Fruit fly (Drosophila melanogaster) whole organism, embryonic: ENCODE data around the gene CG2256.

Source experiments
- Bdp1 ChIP-seq: fragments of 200-800 bp; sonication (Bioruptor generic); optimal IDR thresholded peaks from 3 replicates; lab custom pipeline; 2016; ENCODE audit warnings: missing biosample characterization, missing genetic modification characterization
- CG10147 ChIP-seq: fragments of 200-800 bp; sonication (Bioruptor generic); optimal IDR thresholded peaks from 2 replicates; lab custom pipeline; 2019; ENCODE audit warnings: missing biosample characterization, mild to moderate bottlenecking, missing genetic modification characterization, moderate library complexity
- CG10654 ChIP-seq: fragments of 200-800 bp; sonication (Bioruptor generic); optimal IDR thresholded peaks from 2 replicates; lab custom pipeline; 2016; ENCODE audit warnings: missing biosample characterization, missing genetic modification characterization
- CG11247 ChIP-seq: fragments of 200-800 bp; sonication (Bioruptor generic); IDR thresholded peaks from 2 replicates; pipeline ENCODE4 v1.3.6; 2022; ENCODE audit warnings: missing biosample characterization, missing genetic modification characterization
- CG12744 ChIP-seq: fragments of 200-800 bp; sonication (Bioruptor generic); optimal IDR thresholded peaks from 2 replicates; lab custom pipeline; 2016; ENCODE audit warnings: missing biosample characterization, missing genetic modification characterization
- CG12942 ChIP-seq: fragments of 200-800 bp; sonication (Bioruptor generic); optimal IDR thresholded peaks from 3 replicates; lab custom pipeline; 2016; ENCODE audit warnings: missing biosample characterization, missing genetic modification characterization
- CG14710 ChIP-seq: fragments of 200-800 bp; sonication (Bioruptor generic); optimal IDR thresholded peaks from 3 replicates; lab custom pipeline; 2019; ENCODE audit warnings: missing biosample characterization, mild to moderate bottlenecking, missing genetic modification characterization, moderate library complexity
- CG17328 ChIP-seq: fragments of 200-800 bp; sonication (Bioruptor generic); IDR thresholded peaks from 2 replicates; pipeline ENCODE4 v1.3.6; 2022; ENCODE audit warnings: missing biosample characterization, missing genetic modification characterization
- CG31441 ChIP-seq: fragments of 200-800 bp; sonication (Bioruptor generic); IDR thresholded peaks from 2 replicates; pipeline ENCODE4 v1.3.6; 2022; ENCODE audit warnings: missing biosample characterization, missing genetic modification characterization
- CG3281 ChIP-seq: fragments of 200-800 bp; sonication (Bioruptor generic); optimal IDR thresholded peaks from 3 replicates; lab custom pipeline; 2017; ENCODE audit warnings: missing biosample characterization, mild to moderate bottlenecking, missing genetic modification characterization
- CG4617 ChIP-seq: fragments of 200-800 bp; sonication (Bioruptor generic); optimal IDR thresholded peaks from 3 replicates; lab custom pipeline; 2016; ENCODE audit warnings: missing biosample characterization, missing genetic modification characterization, borderline replicate concordance
- CG4707 ChIP-seq: fragments of 200-800 bp; sonication (Bioruptor generic); optimal IDR thresholded peaks from 2 replicates; lab custom pipeline; 2018; ENCODE audit warnings: missing biosample characterization, mild to moderate bottlenecking, missing genetic modification characterization, moderate library complexity
- CG4820 ChIP-seq: fragments of 200-800 bp; sonication (Bioruptor generic); optimal IDR thresholded peaks from 3 replicates; lab custom pipeline; 2016; ENCODE audit warnings: missing biosample characterization, missing genetic modification characterization
- CG6689 ChIP-seq: fragments of 200-800 bp; sonication (Bioruptor generic); IDR thresholded peaks from 2 replicates; pipeline ENCODE4 v1.3.6; 2022; ENCODE audit warnings: missing biosample characterization, missing genetic modification characterization
- CG7928 ChIP-seq: fragments of 200-800 bp; sonication (Bioruptor generic); optimal IDR thresholded peaks from 2 replicates; lab custom pipeline; 2017; ENCODE audit warnings: missing biosample characterization, mild to moderate bottlenecking, missing genetic modification characterization
- Chrac-16 ChIP-seq: fragments of 200-800 bp; sonication (Bioruptor generic); optimal IDR thresholded peaks from 3 replicates; lab custom pipeline; 2016; ENCODE audit warnings: missing biosample characterization, missing genetic modification characterization
- D19B ChIP-seq: fragments of 200-800 bp; sonication (Bioruptor generic); optimal IDR thresholded peaks from 2 replicates; lab custom pipeline; 2017; ENCODE audit warnings: missing biosample characterization, mild to moderate bottlenecking, missing genetic modification characterization
- Doc3 ChIP-seq: fragments of 200-800 bp; sonication (Bioruptor generic); IDR thresholded peaks from 3 replicates; pipeline ENCODE4 v1.3.6; 2022; ENCODE audit warnings: missing biosample characterization, missing genetic modification characterization; ENCODE audit not compliant: partially characterized antibody
- Ets65A ChIP-seq: fragments of 200-800 bp; sonication (Bioruptor generic); peaks from one replicate; lab custom pipeline; 2016; ENCODE audit warnings: missing biosample characterization, missing genetic modification characterization
- H2.0 ChIP-seq: fragments of 200-800 bp; sonication (Bioruptor generic); IDR thresholded peaks from 2 replicates; pipeline ENCODE4 v1.3.6; 2022; ENCODE audit warnings: missing biosample characterization, missing genetic modification characterization
- HmgZ ChIP-seq: fragments of 200-800 bp; sonication (Bioruptor generic); optimal IDR thresholded peaks from 2 replicates; lab custom pipeline; 2018; ENCODE audit warnings: missing biosample characterization, mild to moderate bottlenecking, missing genetic modification characterization
- Hr3 ChIP-seq: fragments of 200-800 bp; sonication (Bioruptor generic); optimal IDR thresholded peaks from 3 replicates; lab custom pipeline; 2016; ENCODE audit warnings: missing biosample characterization, missing genetic modification characterization
- MTF-1 ChIP-seq: fragments of 200-800 bp; sonication (Bioruptor generic); optimal IDR thresholded peaks from 2 replicates; lab custom pipeline; 2018; ENCODE audit warnings: missing biosample characterization, mild to moderate bottlenecking, missing genetic modification characterization, borderline replicate concordance
- Mad ChIP-seq: fragments of 200-800 bp; sonication (Bioruptor generic); optimal IDR thresholded peaks from 2 replicates; lab custom pipeline; 2016; ENCODE audit warnings: missing biosample characterization, missing genetic modification characterization
- Nf-YA ChIP-seq: fragments of 200-800 bp; sonication (Bioruptor generic); IDR thresholded peaks from 2 replicates; pipeline ENCODE4 v1.3.6; 2022; ENCODE audit warnings: missing biosample characterization, missing genetic modification characterization
- Pdp1 ChIP-seq, 2 experiments: fragments of 200-800 bp; sonication (Bioruptor generic); optimal IDR thresholded peaks; 3 replicates each; lab custom pipeline; 2016; ENCODE audit warnings: missing biosample characterization in 2 of 2, missing genetic modification characterization in 2 of 2, mild to moderate bottlenecking in 1 of 2, moderate library complexity in 1 of 2
- Sox100B ChIP-seq: fragments of 200-800 bp; sonication (Bioruptor generic); optimal IDR thresholded peaks from 3 replicates; lab custom pipeline; 2018; ENCODE audit warnings: missing biosample characterization, mild to moderate bottlenecking, missing genetic modification characterization
- Tbp ChIP-seq: fragments of >200 bp; optimal IDR thresholded peaks from 2 replicates; lab custom pipeline; 2018; ENCODE audit warnings: missing biosample characterization, missing genetic modification characterization
- bab2 ChIP-seq: fragments of 200-800 bp; sonication (Bioruptor generic); optimal IDR thresholded peaks from 2 replicates; lab custom pipeline; 2016; ENCODE audit warnings: missing biosample characterization, missing genetic modification characterization
- bsh ChIP-seq, 2 experiments: fragments of 200-800 bp; sonication (Bioruptor generic); optimal IDR thresholded peaks; 2 replicates each; lab custom pipeline; 2017 to 2018; ENCODE audit warnings: mild to moderate bottlenecking in 2 of 2, missing biosample characterization in 2 of 2, missing genetic modification characterization in 2 of 2, moderate library complexity in 1 of 2
- btn ChIP-seq: fragments of 200-800 bp; sonication (Bioruptor generic); optimal IDR thresholded peaks from 2 replicates; lab custom pipeline; 2016; ENCODE audit warnings: missing biosample characterization, missing genetic modification characterization
- disco-r ChIP-seq: fragments of 200-800 bp; sonication (Bioruptor generic); optimal IDR thresholded peaks from 2 replicates; lab custom pipeline; 2016; ENCODE audit warnings: missing biosample characterization, missing genetic modification characterization
- dmrt99B ChIP-seq: fragments of 200-800 bp; sonication (Bioruptor generic); optimal IDR thresholded peaks from 2 replicates; lab custom pipeline; 2018; ENCODE audit warnings: missing biosample characterization, mild to moderate bottlenecking, missing genetic modification characterization, moderate library complexity
- ewg ChIP-seq: fragments of 200-800 bp; sonication (Bioruptor generic); optimal IDR thresholded peaks from 3 replicates; lab custom pipeline; 2017; ENCODE audit warnings: mild to moderate bottlenecking, missing biosample characterization, missing genetic modification reagents, missing genetic modification characterization
- fu2 ChIP-seq: fragments of 200-800 bp; sonication (Bioruptor generic); optimal IDR thresholded peaks from 2 replicates; lab custom pipeline; 2016; ENCODE audit warnings: missing biosample characterization, missing genetic modification characterization
- luna ChIP-seq: fragments of 200-800 bp; sonication (Bioruptor generic); optimal IDR thresholded peaks from 2 replicates; lab custom pipeline; 2016; ENCODE audit warnings: missing biosample characterization, missing genetic modification characterization
- mld ChIP-seq: fragments of 200-800 bp; sonication (Bioruptor generic); IDR thresholded peaks from 3 replicates; pipeline ENCODE4 v1.3.6; 2022; ENCODE audit warnings: missing biosample characterization, missing genetic modification characterization; ENCODE audit not compliant: partially characterized antibody
- pan ChIP-seq, 4 experiments: fragments of >200 bp in 3 of 4; fragments of 200-800 bp in 1 of 4; sonication (Bioruptor generic) in 1 of 4; optimal IDR thresholded peaks in 3 of 4; IDR thresholded peaks in 1 of 4; 2 replicates each; pipeline versions ENCODE4 v1.3.6 to Lab custom; 2017 to 2022; ENCODE audit warnings: missing biosample characterization in 2 of 4, missing genetic modification characterization in 2 of 4, mixed read lengths in 1 of 4
- pho ChIP-seq: fragments of 200-800 bp; sonication (Bioruptor generic); optimal IDR thresholded peaks from 2 replicates; lab custom pipeline; 2016; ENCODE audit warnings: missing biosample characterization, missing genetic modification characterization
- sc ChIP-seq, 3 experiments: fragments of >200 bp in 2 of 3; fragments of 200-800 bp in 1 of 3; sonication (Bioruptor generic) in 1 of 3; optimal IDR thresholded peaks; 2 replicates in 2 of 3; 3 replicates in 1 of 3; lab custom pipeline; 2017; ENCODE audit warnings: mild to moderate bottlenecking in 1 of 3, missing biosample characterization in 1 of 3, missing genetic modification characterization in 1 of 3, missing genetic modification reagents in 1 of 3
- shn ChIP-seq: fragments of 200-800 bp; sonication (Bioruptor generic); optimal IDR thresholded peaks from 3 replicates; lab custom pipeline; 2016; ENCODE audit warnings: missing biosample characterization, missing genetic modification characterization
- slp2 ChIP-seq: fragments of 200-800 bp; sonication (Bioruptor generic); optimal IDR thresholded peaks from 2 replicates; lab custom pipeline; 2016; ENCODE audit warnings: missing biosample characterization, missing genetic modification characterization
- so ChIP-seq: fragments of 200-800 bp; sonication (Bioruptor generic); IDR thresholded peaks from 3 replicates; pipeline ENCODE4 v1.3.6; 2022; ENCODE audit warnings: missing biosample characterization, missing genetic modification characterization
- sug ChIP-seq: fragments of 200-800 bp; optimal IDR thresholded peaks from 2 replicates; lab custom pipeline; 2019; ENCODE audit warnings: missing biosample characterization, mild to moderate bottlenecking, missing genetic modification characterization, moderate library complexity
- tgo ChIP-seq: fragments of 200-800 bp; sonication (Bioruptor generic); IDR thresholded peaks from 3 replicates; pipeline ENCODE4 v1.3.6; 2022; ENCODE audit warnings: missing biosample characterization, missing genetic modification characterization
- tio ChIP-seq: fragments of 200-800 bp; sonication (Bioruptor generic); optimal IDR thresholded peaks from 2 replicates; lab custom pipeline; 2017; ENCODE audit warnings: missing biosample characterization, missing genetic modification characterization, inconsistent platforms
- tx ChIP-seq: fragments of 200-800 bp; sonication (Bioruptor generic); optimal IDR thresholded peaks from 2 replicates; lab custom pipeline; 2016; ENCODE audit warnings: missing biosample characterization, missing genetic modification characterization
- usp ChIP-seq: fragments of >200 bp; optimal IDR thresholded peaks from 2 replicates; lab custom pipeline; 2017; ENCODE audit warnings: missing biosample characterization, missing genetic modification characterization
- zen ChIP-seq: fragments of 200-800 bp; sonication (Bioruptor generic); optimal IDR thresholded peaks from 3 replicates; lab custom pipeline; 2018; ENCODE audit warnings: missing biosample characterization, mild to moderate bottlenecking, missing genetic modification characterization, moderate library complexity
- zen2 ChIP-seq: fragments of 200-800 bp; sonication (Bioruptor generic); IDR thresholded peaks from 3 replicates; pipeline ENCODE4 v1.3.6; 2022; ENCODE audit warnings: missing biosample characterization, missing genetic modification characterization; ENCODE audit not compliant: partially characterized antibody

The CG2256 gene

DNA sequence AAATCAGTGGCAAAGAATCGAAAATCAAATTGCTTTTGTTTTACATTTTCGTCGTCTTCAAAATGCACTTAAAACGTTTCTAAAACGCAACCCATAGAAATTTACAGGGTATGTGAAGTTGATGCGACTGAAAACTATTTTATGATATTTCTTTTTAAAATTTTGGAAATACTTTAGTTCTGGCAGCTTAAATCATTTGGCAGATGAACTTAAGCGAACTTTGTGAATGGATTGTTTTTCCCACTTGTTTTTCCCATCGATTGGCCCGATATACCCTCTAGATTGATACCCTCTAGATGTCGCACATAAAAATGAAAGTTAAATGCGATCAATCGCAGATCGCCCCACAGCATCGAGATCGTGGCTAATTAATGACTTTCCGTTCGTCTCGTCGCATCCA, 39.1 kb upstream of the CG2256 start (continued):
- TF ChIP-seq so (GFP tag; lab: Robert Waterston, UW) = no peak
- TF ChIP-seq usp (GFP tag; lab: Kevin White, UChicago) = no peak
- no peak for TF ChIP-seq pan (optimal IDR thresholded peaks at IDR 0.05; lab: Kevin White, UChicago)
- peak in 1 of 2 experiments; percentile 58 for TF ChIP-seq pan (GFP tag; optimal IDR thresholded peaks at IDR 0.05 in 1 of 2, IDR thresholded peaks at IDR 0.05 in 1 of 2)
- TF ChIP-seq pho (GFP tag; lab: Kevin White, UChicago) = no peak
- TF ChIP-seq tgo = peak; percentile 45; the same call in 1 of the 3 replicates
- TF ChIP-seq CG3281 = no peak
- TF ChIP-seq Doc3 (GFP tag; lab: Robert Waterston, UW) = no peak
- TF ChIP-seq Bdp1 (GFP tag; lab: Kevin White, UChicago) = no peak
- no peak for TF ChIP-seq mld
- no peak for TF ChIP-seq CG12744 (GFP tag; lab: Kevin White, UChicago)
- TF ChIP-seq Chrac-16 (GFP tag; lab: Kevin White, UChicago) = peak; percentile 45
- peak; percentile 81 for TF ChIP-seq CG17328 (GFP tag; lab: Robert Waterston, UW)
- peak; percentile 57 for TF ChIP-seq Sox100B
- peak; percentile 78 for TF ChIP-seq dmrt99B (tag; lab: Kevin White, UChicago)
- TF ChIP-seq btn = peak; percentile 27
- peak; percentile 67 for TF ChIP-seq ewg (GFP tag; lab: Kevin White, UChicago)
- TF ChIP-seq zen = peak; percentile 56
- no peak for TF ChIP-seq Mad (GFP tag; lab: Kevin White, UChicago)
- TF ChIP-seq Nf-YA = no peak
- peak; percentile 53 for TF ChIP-seq tio (GFP tag; lab: Kevin White, UChicago)
- TF ChIP-seq CG4707 (GFP tag; lab: Kevin White, UChicago) = peak; percentile 49
- no peak for TF ChIP-seq HmgZ (tag; lab: Kevin White, UChicago)
- peak; percentile 22 for TF ChIP-seq bab2
- no peak for TF ChIP-seq CG11247 (GFP tag; lab: Robert Waterston, UW)
- no peak for TF ChIP-seq Tbp
- peak; percentile 65 for TF ChIP-seq CG31441
- no peak for TF ChIP-seq fu2 (GFP tag; lab: Kevin White, UChicago)
- no peak for TF ChIP-seq CG4617
- TF ChIP-seq H2.0 (GFP tag; lab: Robert Waterston, UW) = no peak
- no peak for TF ChIP-seq sc (optimal IDR thresholded peaks at IDR 0.05; lab: Kevin White, UChicago)
- peak; percentile 54 for TF ChIP-seq sc (GFP tag; optimal IDR thresholded peaks at IDR 0.05; lab: Kevin White, UChicago)
- peak; percentile 30 for TF ChIP-seq CG10654 (GFP tag; lab: Kevin White, UChicago)
- TF ChIP-seq Pdp1 (GFP tag; optimal IDR thresholded peaks at IDR 0.05; lab: Kevin White, UChicago) = peak; percentile 31 to 43
- TF ChIP-seq sug (tag; lab: Kevin White, UChicago) = no peak
- TF ChIP-seq CG4820 (GFP tag; lab: Kevin White, UChicago) = peak; percentile 53
- TF ChIP-seq CG6689 (GFP tag; lab: Robert Waterston, UW) = peak; percentile 74
- TF ChIP-seq disco-r (GFP tag; lab: Kevin White, UChicago) = no peak
- TF ChIP-seq CG14710 = peak; percentile 65
- no peak for TF ChIP-seq MTF-1 (GFP tag; lab: Kevin White, UChicago)
- peak; percentile 21 for TF ChIP-seq shn
- TF ChIP-seq slp2 = peak; percentile 7
- TF ChIP-seq CG10147 (GFP tag; lab: Kevin White, UChicago) = no peak
- TF ChIP-seq luna (GFP tag; lab: Kevin White, UChicago) = no peak
- peak; percentile 39 for TF ChIP-seq tx (GFP tag; lab: Kevin White, UChicago)
- TF ChIP-seq bsh (GFP tag; optimal IDR thresholded peaks at IDR 0.05; lab: Kevin White, UChicago) = peak in 1 of 2 experiments; percentile 88
- TF ChIP-seq Ets65A (GFP tag; lab: Kevin White, UChicago) = peak; percentile 94
- no peak for TF ChIP-seq CG12942 (GFP tag; lab: Kevin White, UChicago)
- TF ChIP-seq Hr3 = peak; percentile 52
- peak; percentile 23 for TF ChIP-seq D19B (GFP tag; lab: Kevin White, UChicago)
- TF ChIP-seq CG7928 (GFP tag; lab: Kevin White, UChicago) = no peak
- no peak for TF ChIP-seq zen2 (GFP tag; lab: Robert Waterston, UW)
